Fruit fly (Drosophila melanogaster) Kc167 (cell line): ENCODE data around the gene CG31249.

ENCODE experiments used
- Sin3A ChIP-seq: fragments of >200 bp; optimal IDR thresholded peaks from 2 replicates; lab custom pipeline; 2018; ENCODE audit warnings: missing external identifiers
- h ChIP-seq: fragments of >200 bp; optimal IDR thresholded peaks from 3 replicates; lab custom pipeline; 2018; ENCODE audit warnings: missing external identifiers
- psq ChIP-seq: fragments of >200 bp; optimal IDR thresholded peaks from 2 replicates; lab custom pipeline; 2017; ENCODE audit warnings: missing external identifiers
- ttk ChIP-seq: sonication (Bioruptor generic); optimal IDR thresholded peaks from 2 replicates; lab custom pipeline; 2017; ENCODE audit warnings: missing external identifiers

DNA sequence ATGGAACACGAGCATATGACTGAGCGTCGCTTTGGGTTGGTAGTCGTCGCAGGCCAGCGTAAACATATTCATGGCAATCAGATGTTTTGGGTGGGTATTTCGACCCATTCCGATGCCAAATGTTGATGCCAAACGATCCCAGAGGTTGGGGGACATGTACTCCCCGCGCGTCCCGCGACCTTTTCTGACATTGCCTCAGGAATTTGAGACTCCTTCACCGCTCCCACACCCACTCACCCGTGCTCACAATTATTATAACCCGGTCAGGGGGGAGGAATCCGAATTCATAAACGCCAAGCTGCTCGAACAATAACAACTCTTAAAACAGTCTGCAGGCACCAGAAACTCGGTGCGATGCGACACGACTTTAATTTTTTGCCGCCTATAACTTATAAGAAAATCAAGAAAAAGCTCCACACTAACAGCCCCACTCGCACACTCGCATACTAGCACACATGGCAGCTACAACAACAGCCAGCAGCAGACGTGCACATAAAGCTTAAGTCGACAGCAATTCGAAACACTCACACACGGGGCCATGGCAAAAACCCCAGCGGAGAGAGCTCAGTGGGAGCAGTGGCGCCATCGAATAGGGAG is 13.1 kb upstream of the CG31249 start:
- TF ChIP-seq psq: no peak
- no peak for TF ChIP-seq ttk (lab: Kevin White, UChicago)
- TF ChIP-seq h: no peak
- TF ChIP-seq Sin3A (lab: Kevin White, UChicago): no peak
